Worm (Caenorhabditis elegans): ENCODE measurements around the gene fbxb-52.
A peak's percentile ranks its signal among the peaks of the same experiment; 100 is the strongest.

The fbxb-52 gene

DNA sequence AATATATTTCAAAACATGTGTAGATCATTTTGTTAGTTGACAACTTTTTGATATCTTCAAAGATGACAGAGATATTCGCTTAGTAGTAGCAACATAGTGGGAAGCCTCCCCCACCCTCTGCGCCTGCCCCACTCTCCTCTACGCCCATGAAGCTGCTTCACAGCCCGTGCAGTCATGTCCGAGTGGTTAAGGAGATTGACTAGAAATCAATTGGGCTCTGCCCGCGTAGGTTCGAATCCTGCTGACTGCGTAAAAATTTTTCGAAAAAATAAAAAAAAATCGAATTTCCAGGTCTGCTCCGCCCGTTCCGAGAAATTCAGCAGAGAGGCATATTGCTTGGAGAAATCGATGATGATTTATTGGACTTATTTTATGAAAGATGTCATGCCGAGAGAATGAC, 30.5 kb downstream of the fbxb-52 start (continued):
- no peak for TF ChIP-seq egl-44 (GFP tag; IDR thresholded peaks at IDR 0.05)
- no peak for TF ChIP-seq F49E8.2 (tag; optimal IDR thresholded peaks at IDR 0.05; ENCODE audit: insufficient read depth)
- TF ChIP-seq B0261.1 (tag; optimal IDR thresholded peaks at IDR 0.05) = peak; percentile 86
- no peak for TF ChIP-seq attf-5 (GFP tag; optimal IDR thresholded peaks at IDR 0.05)
- no peak for TF ChIP-seq tlf-1 (GFP tag; optimal IDR thresholded peaks at IDR 0.05)
- peak; percentile 27 for TF ChIP-seq snpc-1.3 (tag; optimal IDR thresholded peaks at IDR 0.05; ENCODE audit: insufficient read depth)
- no peak for TF ChIP-seq mes-4 (tag; optimal IDR thresholded peaks at IDR 0.05)
- TF ChIP-seq him-1 (tag; optimal IDR thresholded peaks at IDR 0.05) = peak; percentile 44
- 0 out of 2 replicates have a peak, but pooled peaks have one; percentile 23 for TF ChIP-seq K11D2.4 (GFP tag; IDR thresholded peaks at IDR 0.05)
- TF ChIP-seq die-1 (tag; optimal IDR thresholded peaks at IDR 0.05) = peak; percentile 26
- TF ChIP-seq unc-62 (GFP tag; optimal IDR thresholded peaks at IDR 0.05) = no peak

DNA sequence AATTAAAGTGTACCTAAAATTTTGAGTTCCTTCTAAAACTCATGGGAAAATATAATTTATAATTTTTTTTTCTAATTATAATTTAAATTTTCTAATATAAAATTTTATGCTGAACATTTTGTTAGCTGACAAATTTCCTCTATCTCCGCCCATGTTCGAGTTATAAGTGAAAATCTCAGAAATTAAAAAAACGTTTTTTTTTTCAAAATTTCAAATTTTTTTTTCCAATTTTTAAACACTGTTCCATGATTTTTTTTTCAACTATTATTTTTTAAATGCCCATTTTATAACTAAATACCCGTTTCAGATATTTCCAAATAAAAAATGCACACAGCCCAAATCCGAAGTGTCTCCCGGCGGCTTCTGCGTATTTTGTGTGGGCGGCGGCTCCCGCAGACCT, 31.5 kb downstream of the fbxb-52 start, which contains the start of gene Y51H7BR.8:
Y51H7BR.8 (plus strand) TSS at position 301 of the 400 bp plus-strand sequence.
- TF ChIP-seq egrh-3 (GFP tag; IDR thresholded peaks at IDR 0.05) (no peak), F57C9.4 (tag; optimal IDR thresholded peaks at IDR 0.05) (no peak), repo-1 (tag; optimal IDR thresholded peaks at IDR 0.05) (no peak), zim-3 (tag; optimal IDR thresholded peaks at IDR 0.05) (no peak), ztf-28 (GFP tag; IDR thresholded peaks at IDR 0.05) (no peak), gei-17 (GFP tag; optimal IDR thresholded peaks at IDR 0.05) (no peak), ama-1 (optimal IDR thresholded peaks at IDR 0.05) (no peak), ama-1 (GFP tag; optimal IDR thresholded peaks at IDR 0.05) (no peak), bed-1 (GFP tag; IDR thresholded peaks at IDR 0.05) (no peak), Y95B8A.8 (GFP tag; IDR thresholded peaks at IDR 0.05) (no peak), dox-1 (GFP tag; IDR thresholded peaks at IDR 0.05) (no peak), him-1 (tag; optimal IDR thresholded peaks at IDR 0.05) (no peak), ets-4 (GFP tag; optimal IDR thresholded peaks at IDR 0.05) (no peak), rpc-1 (optimal IDR thresholded peaks at IDR 0.05) (no peak), rpc-1 (tag; optimal IDR thresholded peaks at IDR 0.05) (no peak), sptf-2 (GFP tag; optimal IDR thresholded peaks at IDR 0.05) (no peak), F37B4.10 (GFP tag; IDR thresholded peaks at IDR 0.05) (no peak), egl-18 (GFP tag; IDR thresholded peaks at IDR 0.05) (no peak), atf-7 (tag; optimal IDR thresholded peaks at IDR 0.05) (no peak)

DNA sequence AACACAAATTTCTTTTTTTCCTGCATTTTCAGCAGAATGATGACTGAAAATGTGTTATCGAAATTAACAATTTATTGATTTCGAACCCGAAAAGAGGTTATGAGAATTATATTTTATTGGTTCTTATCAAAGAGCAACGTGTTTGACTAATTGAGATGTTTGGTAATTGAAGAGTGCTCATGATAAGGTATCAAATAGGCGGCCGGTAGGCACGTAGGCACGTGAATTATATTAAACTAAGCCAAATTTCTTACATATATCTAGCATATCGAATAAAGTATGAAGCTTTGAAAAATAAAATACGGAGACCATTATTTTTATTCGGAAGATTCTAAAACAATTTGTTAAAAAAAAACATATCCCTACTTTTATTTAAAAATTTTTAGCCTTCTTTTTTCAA, 33.0 kb downstream of the fbxb-52 start, which contains the start of gene math-45:
math-45 (minus strand) TSS at position 101 of the 400 bp plus-strand sequence.
- no peak for TF ChIP-seq him-1 (tag; optimal IDR thresholded peaks at IDR 0.05)
- no peak for TF ChIP-seq ceh-79 (tag; optimal IDR thresholded peaks at IDR 0.05)
- no peak for TF ChIP-seq ceh-27 (GFP tag; optimal IDR thresholded peaks at IDR 0.05)
- no peak for TF ChIP-seq K11D2.4 (GFP tag; IDR thresholded peaks at IDR 0.05)
- no peak for TF ChIP-seq egl-44 (GFP tag; IDR thresholded peaks at IDR 0.05)
- TF ChIP-seq cebp-2 (GFP tag; IDR thresholded peaks at IDR 0.05) = no peak
- TF ChIP-seq hlh-26 (GFP tag; conservative IDR thresholded peaks at IDR 0.05) = no peak

DNA sequence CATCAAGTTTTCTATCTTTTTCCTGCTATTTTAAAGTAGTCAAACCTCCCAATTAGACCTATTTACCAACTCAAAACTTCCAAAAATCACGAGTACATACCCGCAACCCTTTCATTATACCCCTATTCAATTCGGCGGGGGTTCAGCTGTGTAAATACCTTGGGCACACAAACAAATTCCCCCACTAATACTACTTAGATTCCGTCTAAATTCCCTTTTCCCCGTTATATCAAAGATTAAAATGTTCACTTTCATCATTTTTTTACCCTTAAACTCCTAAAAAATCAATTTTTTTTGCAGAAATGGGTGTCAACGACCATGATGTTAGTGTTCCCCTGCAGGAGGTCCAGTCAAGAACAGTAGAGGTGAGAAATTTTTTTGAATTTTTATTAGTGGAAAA, 46.1 kb downstream of the fbxb-52 start, which contains the start of gene fdgt-1:
fdgt-1 (plus strand) TSS at position 301 of the 400 bp plus-strand sequence.
- TF ChIP-seq pbrm-1 (GFP tag; IDR thresholded peaks at IDR 0.05) (no peak), egl-44 (GFP tag; IDR thresholded peaks at IDR 0.05) (no peak), ceh-91 (GFP tag; IDR thresholded peaks at IDR 0.05) (no peak), C17E4.6 (GFP tag; IDR thresholded peaks at IDR 0.05) (no peak), snpc-4 (GFP tag; optimal IDR thresholded peaks at IDR 0.05) (no peak), snpc-4 (tag; optimal IDR thresholded peaks at IDR 0.05) (no peak), nhr-90 (tag; optimal IDR thresholded peaks at IDR 0.05) (no peak), B0035.1 (tag; optimal IDR thresholded peaks at IDR 0.05) (no peak), tlf-1 (GFP tag; optimal IDR thresholded peaks at IDR 0.05) (no peak), ceh-100 (GFP tag; IDR thresholded peaks at IDR 0.05) (no peak), snpc-1.3 (tag; optimal IDR thresholded peaks at IDR 0.05; ENCODE audit: insufficient read depth) (no peak), T07F8.4 (tag; optimal IDR thresholded peaks at IDR 0.05) (no peak), bed-2 (GFP tag; IDR thresholded peaks at IDR 0.05) (no peak), hmg-1.2 (GFP tag; IDR thresholded peaks at IDR 0.05) (no peak), madf-10 (tag; optimal IDR thresholded peaks at IDR 0.05) (no peak), sea-2 (GFP tag; IDR thresholded peaks at IDR 0.05) (no peak), aptf-3 (GFP tag; IDR thresholded peaks at IDR 0.05) (no peak)
